Worm (Caenorhabditis elegans) whole organism, L4 larva: ENCODE results near the gene K02E7.11.
"Not testable (repeated sequence)": the region's sequence is repeated elsewhere in the genome, so short reads cannot be mapped to it uniquely, and the experiment has no call there.

Experiments used
- F10B5.3 ChIP-seq: sonication (generic microtip); optimal IDR thresholded peaks from 2 replicates; lab custom pipeline; 2016; ENCODE audit warnings: mild to moderate bottlenecking, missing genetic modification characterization, missing compliant biosample characterization
- F49E8.2 ChIP-seq: sonication (generic microtip); optimal IDR thresholded peaks from 2 replicates; lab custom pipeline; 2016; ENCODE audit warnings: missing compliant biosample characterization, mild to moderate bottlenecking, missing genetic modification characterization, borderline replicate concordance
- ceh-44 ChIP-seq: fragments of 200-800 bp; sonication (Bioruptor generic); IDR thresholded peaks from 2 replicates; pipeline ENCODE4 v1.3.6; 2022; ENCODE audit warnings: missing genetic modification reagents, missing genetic modification characterization, missing compliant biosample characterization
- ceh-62 ChIP-seq: sonication (generic microtip); optimal IDR thresholded peaks from 2 replicates; lab custom pipeline; 2017; ENCODE audit warnings: missing biosample characterization, missing genetic modification characterization
- ctbp-1 ChIP-seq: fragments of 200-800 bp; sonication (Bioruptor generic); IDR thresholded peaks from 2 replicates; pipeline ENCODE4 v1.3.6; 2022; ENCODE audit warnings: missing genetic modification reagents, missing genetic modification characterization, missing compliant biosample characterization
- daf-16 ChIP-seq, 3 experiments: sonication (generic microtip); optimal IDR thresholded peaks; 2 replicates each; lab custom pipeline; 2016 to 2017; ENCODE audit warnings: missing genetic modification characterization in 3 of 3, missing genetic modification reagents in 3 of 3, mild to moderate bottlenecking in 2 of 3, missing compliant biosample characterization in 2 of 3, missing biosample characterization in 1 of 3, moderate library complexity in 1 of 3
- dmd-6 ChIP-seq: fragments of 200-800 bp; sonication (Bioruptor generic); IDR thresholded peaks from 2 replicates; pipeline ENCODE4 v1.3.6; 2022; ENCODE audit warnings: missing genetic modification reagents, missing genetic modification characterization, missing compliant biosample characterization
- dmd-8 ChIP-seq: fragments of 200-800 bp; sonication (Bioruptor generic); IDR thresholded peaks from 2 replicates; pipeline ENCODE4 v1.3.6; 2022; ENCODE audit warnings: missing genetic modification characterization, missing compliant biosample characterization
- dve-1 ChIP-seq: sonication (generic microtip); optimal IDR thresholded peaks from 2 replicates; lab custom pipeline; 2017; ENCODE audit warnings: antibody characterized with exemption, mild to moderate bottlenecking, missing genetic modification characterization, missing compliant biosample characterization; ENCODE audit not compliant: insufficient read depth
- egl-43 ChIP-seq: fragments of 200-800 bp; sonication (Bioruptor generic); IDR thresholded peaks from 2 replicates; pipeline ENCODE4 v1.3.6; 2022; ENCODE audit warnings: missing genetic modification reagents, missing genetic modification characterization, missing compliant biosample characterization
- fos-1 ChIP-seq: fragments of 150-350 bp; optimal IDR thresholded peaks from 2 replicates; lab custom pipeline; 2014; ENCODE audit warnings: missing biosample characterization, missing genetic modification characterization
- gei-8 ChIP-seq: fragments of 200-800 bp; sonication (Bioruptor generic); optimal IDR thresholded peaks from 2 replicates; lab custom pipeline; 2018; ENCODE audit warnings: mild to moderate bottlenecking, missing genetic modification characterization, missing compliant biosample characterization
- hlh-11 ChIP-seq: fragments of 200-800 bp; sonication (Bioruptor generic); optimal IDR thresholded peaks from 2 replicates; lab custom pipeline; 2018; ENCODE audit warnings: mild to moderate bottlenecking, missing genetic modification characterization, missing compliant biosample characterization
- hmg-1.1 ChIP-seq: fragments of 200-800 bp; sonication (Bioruptor generic); IDR thresholded peaks from 2 replicates; pipeline ENCODE4 v1.3.6; 2022; ENCODE audit warnings: missing genetic modification reagents, missing genetic modification characterization, missing compliant biosample characterization
- lin-1 ChIP-seq: fragments of 200-800 bp; sonication (Bioruptor generic); IDR thresholded peaks from 2 replicates; pipeline ENCODE4 v1.3.6; 2022; ENCODE audit warnings: missing genetic modification reagents, missing genetic modification characterization, missing compliant biosample characterization
- lin-29 ChIP-seq: fragments of 200-800 bp; sonication (Bioruptor generic); IDR thresholded peaks from 2 replicates; pipeline ENCODE4 v1.3.6; 2022; ENCODE audit warnings: missing genetic modification reagents, missing genetic modification characterization, missing compliant biosample characterization
- lin-39 ChIP-seq: fragments of 150-350 bp; optimal IDR thresholded peaks from 2 replicates; lab custom pipeline; 2014; ENCODE audit warnings: missing biosample characterization, missing genetic modification reagents, missing genetic modification characterization
- lir-3 ChIP-seq: sonication (generic microtip); optimal IDR thresholded peaks from 2 replicates; lab custom pipeline; 2016; ENCODE audit warnings: mild to moderate bottlenecking, missing genetic modification characterization, missing compliant biosample characterization
- mdt-29 ChIP-seq: fragments of 200-800 bp; sonication (Bioruptor generic); IDR thresholded peaks from 2 replicates; pipeline ENCODE4 v1.3.6; 2022; ENCODE audit warnings: missing genetic modification reagents, missing genetic modification characterization, missing compliant biosample characterization
- mxl-3 ChIP-seq: fragments of 200-800 bp; sonication (Bioruptor generic); optimal IDR thresholded peaks from 2 replicates; lab custom pipeline; 2018; ENCODE audit warnings: mild to moderate bottlenecking, missing genetic modification characterization, missing compliant biosample characterization
- nhr-10 ChIP-seq: fragments of 150-350 bp; optimal IDR thresholded peaks from 2 replicates; lab custom pipeline; 2014; ENCODE audit warnings: missing biosample characterization, missing genetic modification characterization
- nhr-102 ChIP-seq: sonication (generic microtip); optimal IDR thresholded peaks from 2 replicates; lab custom pipeline; 2016; ENCODE audit warnings: mild to moderate bottlenecking, missing genetic modification characterization, moderate library complexity, missing compliant biosample characterization
- nhr-25 ChIP-seq: sonication (generic microtip); optimal IDR thresholded peaks from 2 replicates; lab custom pipeline; 2017; ENCODE audit warnings: missing genetic modification characterization, mild to moderate bottlenecking, missing compliant biosample characterization, antibody characterized with exemption, moderate library complexity, borderline replicate concordance; ENCODE audit not compliant: insufficient read depth
- nhr-28 ChIP-seq: fragments of 150-350 bp; optimal IDR thresholded peaks from 2 replicates; lab custom pipeline; 2014; ENCODE audit warnings: missing biosample characterization, missing genetic modification characterization
- nhr-42 ChIP-seq: fragments of 200-800 bp; sonication (Bioruptor generic); IDR thresholded peaks from 2 replicates; pipeline ENCODE4 v1.3.6; 2022; ENCODE audit warnings: missing genetic modification characterization, missing compliant biosample characterization
- nhr-77 ChIP-seq: fragments of 150-350 bp; optimal IDR thresholded peaks from 2 replicates; lab custom pipeline; 2014; ENCODE audit warnings: missing biosample characterization, missing genetic modification characterization
- php-3 ChIP-seq: fragments of 200-800 bp; sonication (Bioruptor generic); IDR thresholded peaks from 2 replicates; pipeline ENCODE4 v1.3.6; 2022; ENCODE audit warnings: missing genetic modification reagents, missing genetic modification characterization, missing compliant biosample characterization
- pqm-1 ChIP-seq: sonication (generic microtip); optimal IDR thresholded peaks from 2 replicates; lab custom pipeline; 2017; ENCODE audit warnings: missing biosample characterization, missing genetic modification characterization
- set-16 ChIP-seq: fragments of 200-800 bp; sonication (Bioruptor generic); IDR thresholded peaks from 2 replicates; pipeline ENCODE4 v1.3.6; 2022; ENCODE audit warnings: missing genetic modification reagents, missing genetic modification characterization, missing compliant biosample characterization
- snpc-4 ChIP-seq: fragments of 150-350 bp; optimal IDR thresholded peaks from 2 replicates; lab custom pipeline; 2014; ENCODE audit warnings: missing biosample characterization, missing genetic modification characterization
- spr-3 ChIP-seq: fragments of 200-800 bp; sonication (Bioruptor generic); optimal IDR thresholded peaks from 2 replicates; lab custom pipeline; 2018; ENCODE audit warnings: mild to moderate bottlenecking, missing genetic modification characterization, missing compliant biosample characterization
- tra-1 ChIP-seq: fragments of 200-800 bp; sonication (Bioruptor generic); IDR thresholded peaks from 2 replicates; pipeline ENCODE4 v1.3.6; 2022; ENCODE audit warnings: missing genetic modification reagents, missing genetic modification characterization, missing compliant biosample characterization
- unc-62 ChIP-seq, 3 experiments: fragments of 150-350 bp in 1 of 3; sonication (generic microtip); optimal IDR thresholded peaks in 2 of 3; peaks in 1 of 3; 1 replicate in 1 of 3; 2 replicates in 2 of 3; lab custom pipeline; 2014 to 2017; ENCODE audit warnings: missing biosample characterization in 3 of 3, missing genetic modification characterization in 3 of 3, missing genetic modification reagents in 3 of 3, missing genotype in 1 of 3

Gene K02E7.11

ce11 chrII:1070875-1071274, 4.4 kb downstream of the K02E7.11 start, which contains the start of gene K02E7.12 (continued):
- no peak for TF ChIP-seq lin-29
- TF ChIP-seq, all 104 proteins: peak for 0

- TF ChIP-seq hmg-1.1 (GFP tag; lab: Robert Waterston, UW) = no peak
- TF ChIP-seq spr-3 (GFP tag; lab: Kevin White, UChicago) = no peak
- TF ChIP-seq fos-1 (tag; lab: Kevin White, UChicago) = no peak
- TF ChIP-seq nhr-42 (GFP tag; lab: Robert Waterston, UW) = no peak
- no peak for TF ChIP-seq F10B5.3 (tag; lab: Kevin White, UChicago)
- TF ChIP-seq nhr-25 (tag; lab: Kevin White, UChicago) = no peak
- TF ChIP-seq ceh-44 (GFP tag; lab: Robert Waterston, UW) = no peak
- TF ChIP-seq ctbp-1 (GFP tag; lab: Robert Waterston, UW) = no peak
These were observed 8.4 kb downstream of the K02E7.11 start, which contains the start of gene K02E7.10 for ce11 chrII:1066907-1067306. K02E7.10 (minus strand) TSS chrII:1067007.

ce11 chrII:1063926-1064325, 11.4 kb downstream of the K02E7.11 start:
- TF ChIP-seq mxl-3 (no peak), unc-62 (GFP tag; optimal IDR thresholded peaks at IDR 0.05 in 1 of 2; lab: Kevin White, UChicago) (no peak), unc-62 (tag; optimal IDR thresholded peaks at IDR 0.05; lab: Kevin White, UChicago) (no peak), tra-1 (GFP tag; lab: Robert Waterston, UW) (peak; percentile 57), lin-39 (tag; lab: Kevin White, UChicago) (no peak), F49E8.2 (no peak), dmd-8 (no peak), daf-16 (GFP tag; optimal IDR thresholded peaks at IDR 0.05; lab: Kevin White, UChicago) (no peak), daf-16 (tag; optimal IDR thresholded peaks at IDR 0.05; lab: Kevin White, UChicago) (peak; percentile 33), nhr-28 (tag; lab: Kevin White, UChicago) (peak; percentile 62)

ce11 chrII:1060702-1061101, 14.6 kb downstream of the K02E7.11 start, which contains the start of gene btb-10:
btb-10 (minus strand) TSS chrII:1060802.
- not testable (repeated sequence) for TF ChIP-seq snpc-4 (tag; lab: Kevin White, UChicago); unc-62 (GFP tag; optimal IDR thresholded peaks at IDR 0.05 in 1 of 2; lab: Kevin White, UChicago); unc-62 (tag; optimal IDR thresholded peaks at IDR 0.05; lab: Kevin White, UChicago); egl-43 (GFP tag; lab: Robert Waterston, UW)
- TF ChIP-seq, all 104 proteins: peak for 0; not testable (repeated sequence) for 104

- TF ChIP-seq mxl-3 (peak; percentile 33), dve-1 (tag; lab: Kevin White, UChicago) (peak; percentile 60), lin-1 (GFP tag; lab: Robert Waterston, UW) (peak; percentile 77; the same call in 1 of the 2 replicates), nhr-102 (tag; lab: Kevin White, UChicago) (peak; percentile 32), php-3 (peak; percentile 87), lir-3 (tag; lab: Kevin White, UChicago) (no peak), dmd-6 (peak; percentile 80), daf-16 (GFP tag; optimal IDR thresholded peaks at IDR 0.05; lab: Kevin White, UChicago) (peak in 1 of 2 experiments; percentile 70), daf-16 (tag; optimal IDR thresholded peaks at IDR 0.05; lab: Kevin White, UChicago) (peak; percentile 99), nhr-10 (tag; lab: Kevin White, UChicago) (no peak), hlh-11 (peak; percentile 76), nhr-28 (tag; lab: Kevin White, UChicago) (peak; percentile 80), pqm-1 (peak; percentile 16), mdt-29 (GFP tag; lab: Robert Waterston, UW) (no peak), gei-8 (GFP tag; lab: Kevin White, UChicago) (no peak), set-16 (GFP tag; lab: Robert Waterston, UW) (no peak), nhr-77 (tag; lab: Kevin White, UChicago) (peak; percentile 34), ceh-62 (tag; lab: Kevin White, UChicago) (no peak), tra-1 (GFP tag; lab: Robert Waterston, UW) (peak; percentile 56; the same call in 1 of the 2 replicates)
These were observed 18.5 kb downstream of the K02E7.11 start for ce11 chrII:1056844-1057243.
